Fruit fly (Drosophila melanogaster) whole organism, larva: ENCODE data around the gene CG15530.

Experiments used
- noc ChIP-seq: fragments of 200-800 bp; sonication (Bioruptor generic); optimal IDR thresholded peaks from 3 replicates; lab custom pipeline; 2019; ENCODE audit warnings: missing biosample characterization, mild to moderate bottlenecking, missing genetic modification characterization, moderate library complexity

CG15530 gene

dm6 chr3R:30203104-30203986 is 25.7 kb downstream of the CG15530 start:
- peak; percentile 97 for TF ChIP-seq noc (tag; lab: Kevin White, UChicago)

dm6 chr3R:30204004-30204603 is 26.4 kb downstream of the CG15530 start:
- no peak for TF ChIP-seq noc (tag; lab: Kevin White, UChicago)

- no peak for TF ChIP-seq noc (tag; lab: Kevin White, UChicago)
Measured at dm6 chr3R:30205946-30206345, 28.3 kb downstream of the CG15530 start.

- TF ChIP-seq noc (tag; lab: Kevin White, UChicago), result no peak
Measured at dm6 chr3R:30208011-30208410, 30.3 kb downstream of the CG15530 start.

- peak; percentile 64 for TF ChIP-seq noc (tag; lab: Kevin White, UChicago)
Measured at dm6 chr3R:30208766-30209484, 31.2 kb downstream of the CG15530 start, which contains the start of gene RpS7. Gene RpS7 (minus strand): TSS chr3R:30209020.

dm6 chr3R:30209648-30210047 is 32.0 kb downstream of the CG15530 start, which contains the start of gene Anp:
Gene Anp (plus strand): TSS chr3R:30209948.
- TF ChIP-seq noc (tag; lab: Kevin White, UChicago), result no peak

dm6 chr3R:30210560-30210959 is 32.9 kb downstream of the CG15530 start, which contains the start of gene CecA1:
Gene CecA1 (plus strand): TSS chr3R:30210874.
- TF ChIP-seq noc (tag; lab: Kevin White, UChicago), result no peak

dm6 chr3R:30211856-30212255 is 34.2 kb downstream of the CG15530 start, which contains the start of gene CecA2:
Gene CecA2 (plus strand): TSS chr3R:30212156.
- TF ChIP-seq noc (tag; lab: Kevin White, UChicago), result no peak

dm6 chr3R:30213697-30214096 is 36.0 kb downstream of the CG15530 start, which contains the start of gene CecB:
Gene CecB (minus strand): TSS chr3R:30213797.
- TF ChIP-seq noc (tag; lab: Kevin White, UChicago), result no peak

- no peak for TF ChIP-seq noc (tag; lab: Kevin White, UChicago)
Measured at dm6 chr3R:30215020-30215419, 37.3 kb downstream of the CG15530 start.

dm6 chr3R:30216210-30216609 is 38.5 kb downstream of the CG15530 start, which contains the start of gene CecC:
Gene CecC (plus strand): TSS chr3R:30216484.
- TF ChIP-seq noc (tag; lab: Kevin White, UChicago), result no peak

dm6 chr3R:30222236-30222635 is 44.6 kb downstream of the CG15530 start:
- TF ChIP-seq noc (tag; lab: Kevin White, UChicago), result no peak

- TF ChIP-seq noc (tag; lab: Kevin White, UChicago), result no peak
Measured at dm6 chr3R:30224577-30224976, 46.9 kb downstream of the CG15530 start.
